Worm (Caenorhabditis elegans): Measurements from ENCODE around the gene acdh-11.

The acdh-11 gene

ce11 chrIII:10527446-10527845 is 38.6 kb upstream of the acdh-11 start:
- no peak for TF ChIP-seq flt-1 (GFP tag; IDR thresholded peaks at IDR 0.05)
- TF ChIP-seq hmg-4 (GFP tag; optimal IDR thresholded peaks at IDR 0.05): no peak
- no peak for TF ChIP-seq aly-1 (tag; optimal IDR thresholded peaks at IDR 0.05)
- TF ChIP-seq F13C5.2 (tag; optimal IDR thresholded peaks at IDR 0.05): no peak
- TF ChIP-seq ama-1 (optimal IDR thresholded peaks at IDR 0.05): no peak

ce11 chrIII:10533310-10533709 is 32.7 kb upstream of the acdh-11 start:
- TF ChIP-seq ceh-13 (GFP tag; optimal IDR thresholded peaks at IDR 0.05) (no peak), hmg-4 (GFP tag; optimal IDR thresholded peaks at IDR 0.05) (no peak), ama-1 (optimal IDR thresholded peaks at IDR 0.05) (no peak), tra-4 (tag; optimal IDR thresholded peaks at IDR 0.05) (no peak), tbx-37 (GFP tag; conservative IDR thresholded peaks at IDR 0.05) (no peak), hnd-1 (tag; optimal IDR thresholded peaks at IDR 0.05) (no peak), tbx-11 (GFP tag; IDR thresholded peaks at IDR 0.05) (no peak)

- TF ChIP-seq scrt-1 (GFP tag; IDR thresholded peaks at IDR 0.05): no peak
- TF ChIP-seq pes-1 (GFP tag; IDR thresholded peaks at IDR 0.05): no peak
- TF ChIP-seq ceh-13 (GFP tag; optimal IDR thresholded peaks at IDR 0.05): no peak
- TF ChIP-seq tra-4 (tag; optimal IDR thresholded peaks at IDR 0.05): no peak
- no peak for TF ChIP-seq flt-1 (GFP tag; IDR thresholded peaks at IDR 0.05)
- TF ChIP-seq F13C5.2 (tag; optimal IDR thresholded peaks at IDR 0.05): no peak
- TF ChIP-seq sea-1 (GFP tag; conservative IDR thresholded peaks at IDR 0.05): no peak
- no peak for TF ChIP-seq ama-1 (optimal IDR thresholded peaks at IDR 0.05)
Measured at ce11 chrIII:10534191-10534590, 31.9 kb upstream of the acdh-11 start.

DNA sequence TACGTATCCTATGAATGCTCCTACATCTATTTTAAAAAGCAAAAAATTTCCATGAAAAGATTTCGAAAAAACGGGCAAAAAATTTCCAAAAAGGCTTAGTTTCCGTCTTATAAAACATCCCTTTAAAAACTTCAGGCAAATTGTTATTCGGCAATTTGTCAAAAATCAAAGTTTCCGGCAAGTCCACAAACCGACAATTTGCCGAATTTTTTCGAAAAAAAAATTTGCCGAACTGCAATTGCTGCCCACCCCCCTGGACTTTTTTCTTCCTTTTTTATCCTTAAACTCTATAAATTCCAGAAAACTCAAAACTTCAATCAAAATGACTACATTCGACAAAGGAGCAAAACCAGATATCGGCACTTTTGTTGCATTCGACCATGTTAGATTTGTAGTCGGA is 30.8 kb upstream of the acdh-11 start, which contains the start of gene hpd-1:
hpd-1 (plus strand) TSS at position 301 of the 400 bp plus-strand sequence.
- TF ChIP-seq hmg-4 (GFP tag; optimal IDR thresholded peaks at IDR 0.05) (no peak), ceh-36 (tag; optimal IDR thresholded peaks at IDR 0.05) (no peak), tra-4 (tag; optimal IDR thresholded peaks at IDR 0.05) (no peak), ceh-13 (GFP tag; optimal IDR thresholded peaks at IDR 0.05) (no peak), ets-7 (tag; optimal IDR thresholded peaks at IDR 0.05) (no peak), ama-1 (optimal IDR thresholded peaks at IDR 0.05) (no peak), hmbx-1 (tag; optimal IDR thresholded peaks at IDR 0.05) (no peak), hnd-1 (tag; optimal IDR thresholded peaks at IDR 0.05) (no peak), sea-1 (GFP tag; conservative IDR thresholded peaks at IDR 0.05) (no peak)

ce11 chrIII:10536087-10536723 is 29.9 kb upstream of the acdh-11 start:
- TF ChIP-seq scrt-1 (GFP tag; IDR thresholded peaks at IDR 0.05): no peak

DNA sequence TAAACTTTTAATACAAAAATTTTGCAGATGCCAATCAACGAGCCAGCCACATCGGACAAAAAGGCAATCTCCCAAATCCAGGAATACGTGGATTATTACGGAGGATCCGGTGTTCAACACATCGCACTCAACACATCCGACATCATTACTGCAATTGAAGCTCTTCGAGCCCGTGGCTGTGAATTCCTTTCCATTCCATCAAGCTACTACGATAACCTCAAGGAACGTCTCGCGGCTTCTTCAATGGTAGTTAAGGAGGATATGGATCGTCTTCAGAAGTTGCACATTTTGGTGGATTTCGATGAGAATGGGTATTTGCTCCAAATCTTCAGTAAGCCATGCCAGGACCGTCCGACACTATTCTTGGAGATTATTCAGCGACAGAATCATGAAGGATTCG is 29.1 kb upstream of the acdh-11 start:
- TF ChIP-seq ets-7 (tag; optimal IDR thresholded peaks at IDR 0.05) (no peak), ama-1 (optimal IDR thresholded peaks at IDR 0.05) (no peak), ceh-13 (GFP tag; optimal IDR thresholded peaks at IDR 0.05) (no peak), pes-1 (GFP tag; IDR thresholded peaks at IDR 0.05) (no peak), hmg-4 (GFP tag; optimal IDR thresholded peaks at IDR 0.05) (no peak), B0310.2 (tag; optimal IDR thresholded peaks at IDR 0.05) (no peak)

ce11 chrIII:10537558-10537957 is 28.5 kb upstream of the acdh-11 start:
- TF ChIP-seq tbx-37 (GFP tag; conservative IDR thresholded peaks at IDR 0.05) (no peak), ets-7 (tag; optimal IDR thresholded peaks at IDR 0.05) (no peak), ceh-36 (tag; optimal IDR thresholded peaks at IDR 0.05) (no peak), tra-4 (tag; optimal IDR thresholded peaks at IDR 0.05) (no peak), hmg-4 (GFP tag; optimal IDR thresholded peaks at IDR 0.05) (no peak), pes-1 (GFP tag; IDR thresholded peaks at IDR 0.05) (no peak), hmbx-1 (tag; optimal IDR thresholded peaks at IDR 0.05) (no peak), aly-1 (tag; optimal IDR thresholded peaks at IDR 0.05) (no peak), ama-1 (optimal IDR thresholded peaks at IDR 0.05) (no peak), sea-1 (GFP tag; conservative IDR thresholded peaks at IDR 0.05) (no peak)

DNA sequence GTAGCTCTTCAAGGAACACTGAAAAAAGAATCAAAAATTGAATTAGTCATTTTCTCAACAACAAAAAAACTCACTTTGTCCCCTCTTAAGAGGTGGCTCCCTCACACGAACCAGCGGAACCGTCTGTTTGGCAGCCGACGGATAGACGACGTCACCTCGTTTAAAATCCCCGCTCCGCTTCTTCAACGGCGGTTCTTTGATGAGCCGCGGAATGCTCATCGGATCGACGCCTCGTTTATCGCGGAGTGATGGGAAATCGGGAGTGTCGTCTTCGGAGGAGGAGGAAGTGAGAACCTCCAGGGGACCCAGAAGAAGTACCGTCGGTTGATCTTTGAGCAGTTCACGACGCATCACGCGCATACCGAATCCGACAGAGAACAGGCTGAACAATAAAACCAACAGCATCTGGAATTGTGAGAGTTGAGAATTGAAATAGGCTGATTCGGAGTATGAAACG is 27.3 kb upstream of the acdh-11 start, which contains the start of gene nlp-68:
nlp-68 (minus strand) TSS at position 407 of the 457 bp plus-strand sequence.
- TF ChIP-seq tra-4 (tag; optimal IDR thresholded peaks at IDR 0.05) (no peak), pes-1 (GFP tag; IDR thresholded peaks at IDR 0.05) (no peak), ets-7 (tag; optimal IDR thresholded peaks at IDR 0.05) (no peak), tbx-37 (GFP tag; conservative IDR thresholded peaks at IDR 0.05) (no peak), flt-1 (GFP tag; IDR thresholded peaks at IDR 0.05) (no peak), F13C5.2 (tag; optimal IDR thresholded peaks at IDR 0.05) (no peak), ceh-36 (tag; optimal IDR thresholded peaks at IDR 0.05) (no peak), ama-1 (optimal IDR thresholded peaks at IDR 0.05) (no peak), aly-1 (tag; optimal IDR thresholded peaks at IDR 0.05) (no peak), hmbx-1 (tag; optimal IDR thresholded peaks at IDR 0.05) (no peak), tbx-11 (GFP tag; IDR thresholded peaks at IDR 0.05) (no peak), hnd-1 (tag; optimal IDR thresholded peaks at IDR 0.05) (no peak)

ce11 chrIII:10552929-10553328 is 13.1 kb upstream of the acdh-11 start, which contains the start of gene T21C12.8:
Gene T21C12.8, minus strand, starts transcription at chrIII:10553029.
- TF ChIP-seq sea-1 (GFP tag; conservative IDR thresholded peaks at IDR 0.05): no peak
- no peak for TF ChIP-seq B0310.2 (tag; optimal IDR thresholded peaks at IDR 0.05)
- TF ChIP-seq aly-1 (tag; optimal IDR thresholded peaks at IDR 0.05): no peak
- no peak for TF ChIP-seq ceh-13 (GFP tag; optimal IDR thresholded peaks at IDR 0.05)
- TF ChIP-seq flt-1 (GFP tag; IDR thresholded peaks at IDR 0.05): no peak
- TF ChIP-seq scrt-1 (GFP tag; IDR thresholded peaks at IDR 0.05): no peak
- no peak for TF ChIP-seq hnd-1 (tag; optimal IDR thresholded peaks at IDR 0.05)
- no peak for TF ChIP-seq F13C5.2 (tag; optimal IDR thresholded peaks at IDR 0.05)
- no peak for TF ChIP-seq hmbx-1 (tag; optimal IDR thresholded peaks at IDR 0.05)
- TF ChIP-seq hmg-4 (GFP tag; optimal IDR thresholded peaks at IDR 0.05): no peak
- no peak for TF ChIP-seq tbx-37 (GFP tag; conservative IDR thresholded peaks at IDR 0.05)
- no peak for TF ChIP-seq ets-7 (tag; optimal IDR thresholded peaks at IDR 0.05)
- TF ChIP-seq ama-1 (optimal IDR thresholded peaks at IDR 0.05): no peak
- no peak for TF ChIP-seq pes-1 (GFP tag; IDR thresholded peaks at IDR 0.05)

Data from whole organism, early embryonic.